Worm (Caenorhabditis elegans): ENCODE data around the gene spk-1.

The spk-1 gene

ce11 chrIII:9500267-9500666 lies 43.9 kb downstream of the spk-1 start, which contains the start of gene sod-4:
sod-4 (minus strand) TSS chrIII:9500375.
- TF ChIP-seq flt-1 (GFP tag; IDR thresholded peaks at IDR 0.05) = no peak
- TF ChIP-seq cog-1 (tag; optimal IDR thresholded peaks at IDR 0.05) = no peak
- TF ChIP-seq klf-2 (GFP tag; conservative IDR thresholded peaks at IDR 0.05) = no peak
- TF ChIP-seq ztf-29 (GFP tag; IDR thresholded peaks at IDR 0.05) = no peak
- no peak for TF ChIP-seq T22C8.4 (GFP tag; IDR thresholded peaks at IDR 0.05)
- TF ChIP-seq tab-1 (GFP tag; IDR thresholded peaks at IDR 0.05) = no peak
- no peak for TF ChIP-seq ref-1 (GFP tag; conservative IDR thresholded peaks at IDR 0.05)
- TF ChIP-seq ztf-23 (GFP tag; IDR thresholded peaks at IDR 0.05) = no peak
- TF ChIP-seq med-1 (GFP tag; optimal IDR thresholded peaks at IDR 0.05; ENCODE audit: insufficient read depth) = no peak

DNA sequence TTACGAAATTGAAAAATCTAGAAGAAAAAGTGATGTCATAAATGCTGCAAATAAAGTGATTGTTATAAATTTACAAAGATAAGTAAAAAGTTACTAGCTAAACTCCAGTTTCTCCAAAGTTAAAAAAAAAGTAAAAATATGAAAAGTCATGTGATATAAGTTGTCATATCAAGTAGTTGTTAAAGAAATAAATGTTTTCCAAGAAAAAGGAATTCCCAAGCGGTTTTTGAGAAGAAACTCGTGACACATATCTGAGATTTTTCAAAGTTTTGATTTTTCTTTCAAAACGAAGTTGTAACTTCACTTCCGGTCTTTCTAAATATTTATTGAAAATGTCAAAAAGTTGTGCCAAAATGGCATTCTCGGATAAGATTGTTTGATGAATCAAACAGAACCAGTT lies 44.7 kb downstream of the spk-1 start:
- TF ChIP-seq flt-1 (GFP tag; IDR thresholded peaks at IDR 0.05) = no peak
- no peak for TF ChIP-seq ztf-29 (GFP tag; IDR thresholded peaks at IDR 0.05)
- no peak for TF ChIP-seq T22C8.4 (GFP tag; IDR thresholded peaks at IDR 0.05)
- TF ChIP-seq klf-2 (GFP tag; conservative IDR thresholded peaks at IDR 0.05) = no peak
- no peak for TF ChIP-seq ref-1 (GFP tag; conservative IDR thresholded peaks at IDR 0.05)
- no peak for TF ChIP-seq ztf-23 (GFP tag; IDR thresholded peaks at IDR 0.05)
- TF ChIP-seq med-1 (GFP tag; optimal IDR thresholded peaks at IDR 0.05; ENCODE audit: insufficient read depth) = no peak
- no peak for TF ChIP-seq tab-1 (GFP tag; IDR thresholded peaks at IDR 0.05)
- no peak for TF ChIP-seq cog-1 (tag; optimal IDR thresholded peaks at IDR 0.05)

DNA sequence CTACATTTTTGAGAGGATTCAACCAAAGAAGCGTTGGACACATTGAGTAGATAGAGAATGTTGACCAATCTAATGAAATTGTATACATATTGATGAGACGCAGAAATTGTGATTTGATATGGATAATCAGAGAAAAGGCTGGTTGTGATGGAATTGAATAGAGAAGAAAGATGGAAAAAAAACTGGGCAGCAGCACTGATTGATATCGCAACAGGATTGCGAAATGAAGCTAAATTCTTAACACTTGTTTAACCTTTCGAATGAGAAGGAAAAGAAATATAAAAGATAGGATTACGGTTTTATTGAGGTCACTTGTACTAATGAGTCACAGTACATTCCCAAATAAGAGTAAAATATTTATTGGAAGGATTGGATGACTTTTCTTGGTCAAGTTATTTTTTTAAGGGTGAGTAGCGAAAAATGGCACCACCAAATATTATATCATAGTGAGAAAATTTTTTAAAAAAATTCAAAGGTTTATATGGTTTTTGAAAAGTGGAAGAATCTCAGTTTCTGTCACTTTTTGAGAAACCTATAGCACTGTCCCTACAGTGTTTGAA lies 45.8 kb downstream of the spk-1 start:
- TF ChIP-seq ztf-23 (GFP tag; IDR thresholded peaks at IDR 0.05) = no peak

DNA sequence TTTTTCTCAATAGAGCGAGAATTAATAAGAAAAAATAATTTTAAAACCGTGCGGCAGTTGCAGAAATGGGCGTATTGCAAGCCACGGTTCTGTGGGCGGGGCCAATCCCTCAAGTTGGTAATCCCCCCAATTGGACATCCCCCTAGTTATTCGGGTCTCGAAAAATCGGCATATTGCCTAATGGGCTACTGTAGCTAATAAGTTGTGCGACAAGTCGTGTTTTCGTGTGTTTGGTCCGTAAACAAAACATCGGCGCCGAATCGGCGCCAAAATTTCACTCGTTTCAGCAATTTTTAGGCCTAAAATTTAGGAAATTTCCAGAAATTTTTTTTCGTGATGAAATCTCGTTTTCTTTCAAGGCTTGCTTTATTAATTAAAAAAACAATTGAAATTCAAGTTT lies 47.9 kb downstream of the spk-1 start:
- no peak for TF ChIP-seq ztf-23 (GFP tag; IDR thresholded peaks at IDR 0.05)
- no peak for TF ChIP-seq ztf-29 (GFP tag; IDR thresholded peaks at IDR 0.05)
- TF ChIP-seq T22C8.4 (GFP tag; IDR thresholded peaks at IDR 0.05) = no peak
- TF ChIP-seq tab-1 (GFP tag; IDR thresholded peaks at IDR 0.05) = no peak
- no peak for TF ChIP-seq ref-1 (GFP tag; conservative IDR thresholded peaks at IDR 0.05)
- TF ChIP-seq klf-2 (GFP tag; conservative IDR thresholded peaks at IDR 0.05) = no peak
- no peak for TF ChIP-seq cog-1 (tag; optimal IDR thresholded peaks at IDR 0.05)
- no peak for TF ChIP-seq med-1 (GFP tag; optimal IDR thresholded peaks at IDR 0.05; ENCODE audit: insufficient read depth)
- no peak for TF ChIP-seq flt-1 (GFP tag; IDR thresholded peaks at IDR 0.05)

DNA sequence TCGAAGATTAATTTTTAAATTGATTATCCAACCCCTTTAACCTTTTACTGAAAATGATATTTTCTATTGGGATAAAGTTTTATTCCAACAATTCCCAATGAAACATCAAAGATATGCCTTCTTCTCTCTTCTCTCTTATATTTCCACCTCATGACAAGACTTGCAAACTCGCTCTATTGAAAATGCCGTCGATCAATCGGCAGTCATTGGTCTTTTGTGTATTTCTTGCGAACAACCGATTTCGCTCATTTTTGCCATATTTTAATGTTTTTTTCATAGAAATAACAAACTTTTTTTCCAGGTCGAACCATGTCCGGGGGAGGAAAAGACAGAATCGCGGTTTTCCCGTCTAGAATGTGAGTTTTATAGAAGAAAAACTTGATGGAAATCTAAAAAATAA lies 51.4 kb downstream of the spk-1 start, which contains the start of gene vha-14:
TSS of gene vha-14 (plus strand) at position 302 of the 400 bp plus-strand sequence.
- TF ChIP-seq klf-2 (GFP tag; conservative IDR thresholded peaks at IDR 0.05) = no peak

ce11 chrIII:9509764-9510370 lies 53.5 kb downstream of the spk-1 start:
- TF ChIP-seq flt-1 (GFP tag; IDR thresholded peaks at IDR 0.05) (no peak), T22C8.4 (GFP tag; IDR thresholded peaks at IDR 0.05) (no peak), med-1 (GFP tag; optimal IDR thresholded peaks at IDR 0.05; ENCODE audit: insufficient read depth) (no peak), cog-1 (tag; optimal IDR thresholded peaks at IDR 0.05) (no peak), ztf-29 (GFP tag; IDR thresholded peaks at IDR 0.05) (no peak), ztf-23 (GFP tag; IDR thresholded peaks at IDR 0.05) (no peak), ref-1 (GFP tag; conservative IDR thresholded peaks at IDR 0.05) (no peak), tab-1 (GFP tag; IDR thresholded peaks at IDR 0.05) (no peak), klf-2 (GFP tag; conservative IDR thresholded peaks at IDR 0.05) (no peak)

ce11 chrIII:9511055-9511520 lies 54.7 kb downstream of the spk-1 start, which contains the start of gene F55H2.5:
F55H2.5 (plus strand) TSS chrIII:9511470.
- TF ChIP-seq flt-1 (GFP tag; IDR thresholded peaks at IDR 0.05) = no peak
- no peak for TF ChIP-seq T22C8.4 (GFP tag; IDR thresholded peaks at IDR 0.05)
- no peak for TF ChIP-seq cog-1 (tag; optimal IDR thresholded peaks at IDR 0.05)
- TF ChIP-seq med-1 (GFP tag; optimal IDR thresholded peaks at IDR 0.05; ENCODE audit: insufficient read depth) = no peak
- TF ChIP-seq ztf-23 (GFP tag; IDR thresholded peaks at IDR 0.05) = no peak
- no peak for TF ChIP-seq tab-1 (GFP tag; IDR thresholded peaks at IDR 0.05)
- no peak for TF ChIP-seq ztf-29 (GFP tag; IDR thresholded peaks at IDR 0.05)
- TF ChIP-seq klf-2 (GFP tag; conservative IDR thresholded peaks at IDR 0.05) = no peak
- TF ChIP-seq ref-1 (GFP tag; conservative IDR thresholded peaks at IDR 0.05) = no peak

- TF ChIP-seq ref-1 (GFP tag; conservative IDR thresholded peaks at IDR 0.05) (no peak), tab-1 (GFP tag; IDR thresholded peaks at IDR 0.05) (no peak), cog-1 (tag; optimal IDR thresholded peaks at IDR 0.05) (no peak), ztf-23 (GFP tag; IDR thresholded peaks at IDR 0.05) (no peak), med-1 (GFP tag; optimal IDR thresholded peaks at IDR 0.05; ENCODE audit: insufficient read depth) (no peak), T22C8.4 (GFP tag; IDR thresholded peaks at IDR 0.05) (no peak), flt-1 (GFP tag; IDR thresholded peaks at IDR 0.05) (no peak), ztf-29 (GFP tag; IDR thresholded peaks at IDR 0.05) (no peak)
Measured at ce11 chrIII:9511660-9512059, 55.3 kb downstream of the spk-1 start.
